Fruit fly (Drosophila melanogaster) whole organism, prepupa: ENCODE measurements around the gene Eip75B.

Experiments
- Blimp-1 ChIP-seq: fragments of 200-800 bp; sonication (Bioruptor generic); optimal IDR thresholded peaks from 3 replicates; lab custom pipeline; 2017; ENCODE audit warnings: missing biosample characterization, missing genetic modification characterization, mild to moderate bottlenecking, moderate library complexity, missing genetic modification reagents
- CG10631 ChIP-seq: fragments of 200-800 bp; sonication (Bioruptor generic); optimal IDR thresholded peaks from 2 replicates; lab custom pipeline; 2016; ENCODE audit warnings: missing biosample characterization, missing genetic modification characterization
- CG10669 ChIP-seq: fragments of 200-800 bp; sonication (Bioruptor generic); optimal IDR thresholded peaks from 3 replicates; lab custom pipeline; 2018; ENCODE audit warnings: missing biosample characterization, mild to moderate bottlenecking, missing genetic modification characterization, moderate library complexity
- CG11294 ChIP-seq: fragments of 200-800 bp; sonication (Bioruptor generic); IDR thresholded peaks from 2 replicates; pipeline ENCODE4 v1.3.6; 2022; ENCODE audit warnings: missing biosample characterization, missing genetic modification characterization
- CG11762 ChIP-seq: fragments of 200-800 bp; sonication (Bioruptor generic); optimal IDR thresholded peaks from 3 replicates; lab custom pipeline; 2016; ENCODE audit warnings: missing biosample characterization, missing genetic modification characterization; ENCODE audit not compliant: insufficient read depth
- CG11902 ChIP-seq: fragments of 200-800 bp; sonication (Bioruptor generic); optimal IDR thresholded peaks from 3 replicates; lab custom pipeline; 2016; ENCODE audit warnings: missing biosample characterization, missing genetic modification characterization
- CG15336 ChIP-seq: fragments of 200-800 bp; sonication (Bioruptor generic); IDR thresholded peaks from 2 replicates; pipeline ENCODE4 v1.3.6; 2022; ENCODE audit warnings: missing biosample characterization, missing genetic modification characterization
- CG1621 ChIP-seq: fragments of 200-800 bp; sonication (Bioruptor generic); optimal IDR thresholded peaks from 3 replicates; lab custom pipeline; 2018; ENCODE audit warnings: missing biosample characterization, mild to moderate bottlenecking, missing genetic modification characterization
- CG3032 ChIP-seq: fragments of 200-800 bp; optimal IDR thresholded peaks from 2 replicates; lab custom pipeline; 2019; ENCODE audit warnings: missing biosample characterization, mild to moderate bottlenecking, missing genetic modification characterization, moderate library complexity
- CG31627 ChIP-seq: fragments of 200-800 bp; sonication (Bioruptor generic); optimal IDR thresholded peaks from 3 replicates; lab custom pipeline; 2016; ENCODE audit warnings: missing biosample characterization, missing genetic modification characterization
- CG32006 ChIP-seq: fragments of 200-800 bp; sonication (Bioruptor generic); optimal IDR thresholded peaks from 3 replicates; lab custom pipeline; 2017; ENCODE audit warnings: missing biosample characterization, mild to moderate bottlenecking, missing genetic modification characterization
- CG34406 ChIP-seq: fragments of 200-800 bp; sonication (Bioruptor generic); optimal IDR thresholded peaks from 3 replicates; lab custom pipeline; 2016; ENCODE audit warnings: missing biosample characterization, missing genetic modification characterization
- CG3919 ChIP-seq: fragments of 200-800 bp; sonication (Bioruptor generic); optimal IDR thresholded peaks from 3 replicates; lab custom pipeline; 2016; ENCODE audit warnings: missing biosample characterization, missing genetic modification characterization
- CG4318 ChIP-seq: fragments of 200-800 bp; sonication (Bioruptor generic); optimal IDR thresholded peaks from 3 replicates; lab custom pipeline; 2017; ENCODE audit warnings: missing biosample characterization, mild to moderate bottlenecking, missing genetic modification characterization
- CG6163 ChIP-seq: fragments of 200-800 bp; sonication (Bioruptor generic); IDR thresholded peaks from 3 replicates; pipeline ENCODE4 v1.3.6; 2022; ENCODE audit warnings: missing biosample characterization, missing genetic modification characterization
- CG6276 ChIP-seq: fragments of 200-800 bp; sonication (Bioruptor generic); optimal IDR thresholded peaks from 2 replicates; lab custom pipeline; 2017; ENCODE audit warnings: missing biosample characterization, mild to moderate bottlenecking, missing genetic modification characterization
- CG6792 ChIP-seq: fragments of 200-800 bp; sonication (Bioruptor generic); optimal IDR thresholded peaks from 3 replicates; lab custom pipeline; 2016; ENCODE audit warnings: missing biosample characterization, missing genetic modification characterization
- CG6854 ChIP-seq: fragments of 200-800 bp; sonication (Bioruptor generic); optimal IDR thresholded peaks from 2 replicates; lab custom pipeline; 2017; ENCODE audit warnings: missing biosample characterization, mild to moderate bottlenecking, missing genetic modification characterization
- CG7368 ChIP-seq: fragments of 200-800 bp; sonication (Bioruptor generic); optimal IDR thresholded peaks from 3 replicates; lab custom pipeline; 2016; ENCODE audit warnings: missing biosample characterization, missing genetic modification characterization
- CG8119 ChIP-seq: fragments of 200-800 bp; sonication (Bioruptor generic); IDR thresholded peaks from 3 replicates; pipeline ENCODE4 v1.3.6; 2022; ENCODE audit warnings: missing biosample characterization, missing genetic modification characterization
- CG8319 ChIP-seq: fragments of 200-800 bp; sonication (Bioruptor generic); optimal IDR thresholded peaks from 3 replicates; lab custom pipeline; 2016; ENCODE audit warnings: missing biosample characterization, missing genetic modification characterization
- CG8632 ChIP-seq: fragments of 200-800 bp; sonication (Bioruptor generic); optimal IDR thresholded peaks from 3 replicates; lab custom pipeline; 2016; ENCODE audit warnings: missing biosample characterization, missing genetic modification characterization
- CG9139 ChIP-seq: fragments of 200-800 bp; sonication (Bioruptor generic); optimal IDR thresholded peaks from 3 replicates; lab custom pipeline; 2017; ENCODE audit warnings: missing biosample characterization, mild to moderate bottlenecking, missing genetic modification characterization
- Eip93F ChIP-seq: fragments of 200-800 bp; sonication (Bioruptor generic); optimal IDR thresholded peaks from 2 replicates; lab custom pipeline; 2016; ENCODE audit warnings: missing biosample characterization, mild to moderate bottlenecking, missing genetic modification characterization
- Ets96B ChIP-seq: fragments of 200-800 bp; optimal IDR thresholded peaks from 2 replicates; lab custom pipeline; 2019; ENCODE audit warnings: missing biosample characterization, mild to moderate bottlenecking, missing genetic modification characterization, moderate library complexity
- Gug ChIP-seq: fragments of 200-800 bp; sonication (Bioruptor generic); IDR thresholded peaks from 2 replicates; pipeline ENCODE4 v1.3.6; 2022; ENCODE audit warnings: missing biosample characterization, missing genetic modification characterization
- Hr39 ChIP-seq: fragments of 200-800 bp; sonication (Bioruptor generic); optimal IDR thresholded peaks from 2 replicates; lab custom pipeline; 2016; ENCODE audit warnings: missing biosample characterization, missing genetic modification characterization
- Hr4 ChIP-seq: fragments of 200-800 bp; sonication (Bioruptor generic); optimal IDR thresholded peaks from 3 replicates; lab custom pipeline; 2016; ENCODE audit warnings: missing biosample characterization, missing genetic modification characterization
- Lpt ChIP-seq: fragments of 200-800 bp; sonication (Bioruptor generic); optimal IDR thresholded peaks from 3 replicates; lab custom pipeline; 2016; ENCODE audit warnings: missing biosample characterization, missing genetic modification characterization
- Met ChIP-seq: fragments of 200-800 bp; sonication (Bioruptor generic); optimal IDR thresholded peaks from 3 replicates; lab custom pipeline; 2016; ENCODE audit warnings: missing biosample characterization, missing genetic modification characterization
- OdsH ChIP-seq: fragments of 200-800 bp; sonication (Bioruptor generic); optimal IDR thresholded peaks from 3 replicates; lab custom pipeline; 2016; ENCODE audit warnings: missing biosample characterization, missing genetic modification characterization
- Smox ChIP-seq: fragments of 200-800 bp; sonication (Bioruptor generic); optimal IDR thresholded peaks from 3 replicates; lab custom pipeline; 2016; ENCODE audit warnings: missing biosample characterization, missing genetic modification characterization
- Sox102F ChIP-seq: fragments of 200-800 bp; sonication (Bioruptor generic); optimal IDR thresholded peaks from 2 replicates; lab custom pipeline; 2016; ENCODE audit warnings: missing biosample characterization, mild to moderate bottlenecking, missing genetic modification characterization
- Sox14 ChIP-seq: fragments of 200-800 bp; sonication (Bioruptor generic); optimal IDR thresholded peaks from 3 replicates; lab custom pipeline; 2016; ENCODE audit warnings: missing biosample characterization, missing genetic modification characterization
- Sox15 ChIP-seq: fragments of 200-800 bp; sonication (Bioruptor generic); optimal IDR thresholded peaks from 3 replicates; lab custom pipeline; 2016; ENCODE audit warnings: missing biosample characterization, missing genetic modification characterization
- acj6 ChIP-seq: fragments of 200-800 bp; sonication (Bioruptor generic); optimal IDR thresholded peaks from 3 replicates; lab custom pipeline; 2016; ENCODE audit warnings: missing biosample characterization, missing genetic modification characterization
- dac ChIP-seq: fragments of 200-800 bp; sonication (Bioruptor generic); optimal IDR thresholded peaks from 2 replicates; lab custom pipeline; 2017; ENCODE audit warnings: missing biosample characterization, mild to moderate bottlenecking, missing genetic modification characterization
- dsx ChIP-seq: fragments of 200-800 bp; optimal IDR thresholded peaks from 3 replicates; lab custom pipeline; 2019; ENCODE audit warnings: missing biosample characterization, mild to moderate bottlenecking, missing genetic modification characterization, moderate library complexity; ENCODE audit not compliant: poor library complexity, severe bottlenecking
- eg ChIP-seq: fragments of 200-800 bp; sonication (Bioruptor generic); IDR thresholded peaks from 3 replicates; pipeline ENCODE4 v1.3.6; 2022; ENCODE audit warnings: missing biosample characterization, missing genetic modification characterization
- esn ChIP-seq: fragments of 200-800 bp; sonication (Bioruptor generic); optimal IDR thresholded peaks from 2 replicates; lab custom pipeline; 2016; ENCODE audit warnings: missing biosample characterization, mild to moderate bottlenecking, missing genetic modification characterization, moderate library complexity
- fkh ChIP-seq: fragments of 200-800 bp; sonication (Bioruptor generic); optimal IDR thresholded peaks from 3 replicates; lab custom pipeline; 2017; ENCODE audit warnings: missing biosample characterization, mild to moderate bottlenecking, missing genetic modification characterization, moderate library complexity
- lz ChIP-seq: fragments of 200-800 bp; sonication (Bioruptor generic); optimal IDR thresholded peaks from 3 replicates; lab custom pipeline; 2016; ENCODE audit warnings: missing biosample characterization, missing genetic modification characterization
- net ChIP-seq: fragments of 200-800 bp; sonication (Bioruptor generic); optimal IDR thresholded peaks from 3 replicates; lab custom pipeline; 2016; ENCODE audit warnings: missing biosample characterization, missing genetic modification characterization
- pdm3 ChIP-seq: fragments of 200-800 bp; sonication (Bioruptor generic); optimal IDR thresholded peaks from 3 replicates; lab custom pipeline; 2016; ENCODE audit warnings: missing biosample characterization, missing genetic modification characterization
- salr ChIP-seq, 2 experiments: fragments of 200-800 bp; sonication (Bioruptor generic); optimal IDR thresholded peaks; 3 replicates each; lab custom pipeline; 2016 to 2018; ENCODE audit warnings: missing biosample characterization in 2 of 2, missing genetic modification characterization in 2 of 2, mild to moderate bottlenecking in 1 of 2
- spab ChIP-seq: fragments of 200-800 bp; sonication (Bioruptor generic); optimal IDR thresholded peaks from 2 replicates; lab custom pipeline; 2017; ENCODE audit warnings: missing biosample characterization, mild to moderate bottlenecking, missing genetic modification characterization, missing genetic modification reagents
- ss ChIP-seq, 2 experiments: fragments of 200-800 bp; sonication (Bioruptor generic); optimal IDR thresholded peaks; 2 replicates in 1 of 2; 3 replicates in 1 of 2; lab custom pipeline; 2017 to 2018; ENCODE audit warnings: mild to moderate bottlenecking in 2 of 2, missing biosample characterization in 2 of 2, missing genetic modification characterization in 2 of 2, moderate library complexity in 1 of 2
- svp ChIP-seq: fragments of 200-800 bp; sonication (Bioruptor generic); peaks from one replicate; lab custom pipeline; 2016; ENCODE audit warnings: missing biosample characterization, missing genetic modification characterization
- vri ChIP-seq: fragments of 200-800 bp; sonication (Bioruptor generic); optimal IDR thresholded peaks from 3 replicates; lab custom pipeline; 2016; ENCODE audit warnings: missing biosample characterization, mild to moderate bottlenecking, missing genetic modification characterization

The Eip75B gene

DNA sequence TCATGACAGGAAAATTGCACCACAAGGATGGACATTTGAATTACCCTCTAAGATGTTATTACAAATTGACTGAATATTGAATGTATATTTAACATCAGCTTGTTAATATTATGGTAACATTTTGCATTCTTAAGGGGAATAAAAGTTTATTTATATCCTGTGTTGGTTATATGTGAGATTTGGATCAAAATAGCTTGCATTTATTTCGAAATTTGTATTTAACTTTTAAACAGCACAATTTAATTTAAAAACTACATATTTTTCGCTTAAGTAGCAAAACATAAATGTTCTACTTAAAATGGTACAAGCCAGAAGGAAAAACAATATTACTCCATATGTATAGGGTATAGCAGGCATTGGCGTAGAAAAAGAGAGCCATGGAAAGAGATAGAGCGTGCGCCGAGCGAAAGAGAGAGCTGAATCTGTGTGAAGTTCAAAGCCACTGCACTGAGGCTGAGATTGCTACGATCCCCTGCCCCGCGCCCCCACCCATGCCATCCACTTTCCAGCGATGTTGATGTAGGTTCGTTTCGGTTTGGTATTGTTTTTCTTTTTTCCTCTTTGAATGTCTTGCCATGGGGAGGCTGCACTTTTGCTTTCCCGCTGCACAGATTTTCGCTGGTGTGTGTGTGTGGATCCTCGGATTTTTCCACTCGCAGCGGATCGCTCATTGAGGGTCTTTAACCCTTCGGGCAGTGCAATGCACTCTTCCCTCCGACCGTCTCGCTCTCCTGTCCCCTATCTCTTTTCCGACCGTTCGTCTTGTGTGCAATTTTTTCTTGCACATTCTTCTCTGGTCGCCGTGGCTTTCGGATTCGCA is 59.2 kb downstream of the Eip75B start:
- TF ChIP-seq spab (GFP tag; lab: Kevin White, UChicago) (peak; percentile 88), CG9139 (GFP tag; lab: Kevin White, UChicago) (peak; percentile 44), Gug (GFP tag; lab: Robert Waterston, UW) (peak; percentile 45; the same call in 1 of the 2 replicates), CG15336 (GFP tag; lab: Robert Waterston, UW) (peak; percentile 87), CG1621 (tag; lab: Kevin White, UChicago) (peak; percentile 77), CG11902 (peak; percentile 45), CG34406 (peak; percentile 70), dac (GFP tag; lab: Kevin White, UChicago) (peak; percentile 80), CG3032 (peak; percentile 92), CG3919 (GFP tag; lab: Kevin White, UChicago) (peak; percentile 85), lz (GFP tag; lab: Kevin White, UChicago) (peak; percentile 76), CG8119 (GFP tag; lab: Robert Waterston, UW) (peak; percentile 92), Hr4 (GFP tag; lab: Kevin White, UChicago) (peak; percentile 96), Smox (GFP tag; lab: Kevin White, UChicago) (peak; percentile 59), CG32006 (GFP tag; lab: Kevin White, UChicago) (peak; percentile 98), Sox15 (peak; percentile 68), vri (GFP tag; lab: Kevin White, UChicago) (peak; percentile 19), CG11762 (GFP tag; lab: Kevin White, UChicago) (peak; percentile 75), CG8319 (GFP tag; lab: Kevin White, UChicago) (peak; percentile 60), Eip93F (GFP tag; lab: Kevin White, UChicago) (no peak), CG6792 (GFP tag; lab: Kevin White, UChicago) (peak; percentile 76), CG6854 (GFP tag; lab: Kevin White, UChicago) (no peak), salr (GFP tag; optimal IDR thresholded peaks at IDR 0.05; lab: Kevin White, UChicago) (peak; percentile 39 to 98), CG11294 (GFP tag; lab: Robert Waterston, UW) (peak; percentile 37; the same call in 1 of the 2 replicates), pdm3 (peak; percentile 90), CG4318 (GFP tag; lab: Kevin White, UChicago) (peak; percentile 96), Hr39 (peak; percentile 68), CG10669 (GFP tag; lab: Kevin White, UChicago) (peak; percentile 88), esn (GFP tag; lab: Kevin White, UChicago) (peak; percentile 73), svp (peak; percentile 96), Ets96B (peak; percentile 92), dsx (peak; percentile 88), CG6276 (GFP tag; lab: Kevin White, UChicago) (peak; percentile 89), CG6163 (0 out of 3 replicates have a peak, but pooled peaks have one; percentile 21), CG7368 (GFP tag; lab: Kevin White, UChicago) (peak; percentile 42), CG8632 (GFP tag; lab: Kevin White, UChicago) (peak; percentile 76), acj6 (peak; percentile 84), Sox102F (GFP tag; lab: Kevin White, UChicago) (peak; percentile 51), eg (GFP tag; lab: Robert Waterston, UW) (peak; percentile 36; the same call in 2 of the 3 replicates), fkh (GFP tag; lab: Kevin White, UChicago) (peak; percentile 20), CG10631 (GFP tag; lab: Kevin White, UChicago) (peak; percentile 91), Blimp-1 (no peak), Met (GFP tag; lab: Kevin White, UChicago) (peak; percentile 60), Lpt (GFP tag; lab: Kevin White, UChicago) (peak; percentile 84), net (GFP tag; lab: Kevin White, UChicago) (peak; percentile 88), OdsH (GFP tag; lab: Kevin White, UChicago) (peak; percentile 86), Sox14 (peak; percentile 89), CG31627 (peak; percentile 73), ss (GFP tag; optimal IDR thresholded peaks at IDR 0.05; lab: Kevin White, UChicago) (peak; percentile 77 to 84)
